Fruit fly (Drosophila melanogaster) whole organism: Measurements from ENCODE around the gene CG15403.

Experiments
- CG8478 ChIP-seq: fragments of >200 bp; optimal IDR thresholded peaks from 2 replicates; lab custom pipeline; 2018; ENCODE audit warnings: inconsistent platforms
- Dll ChIP-seq: fragments of >200 bp; optimal IDR thresholded peaks from 2 replicates; lab custom pipeline; 2017
- EcR ChIP-seq, 2 experiments: fragments of >200 bp; optimal IDR thresholded peaks; 2 replicates each; lab custom pipeline; 2017; ENCODE audit warnings: missing biosample characterization in 2 of 2, missing genetic modification characterization in 2 of 2, missing genetic modification reagents in 2 of 2
- pan ChIP-seq: fragments of >200 bp; optimal IDR thresholded peaks from 2 replicates; lab custom pipeline; 2017
- psq ChIP-seq: fragments of >200 bp; optimal IDR thresholded peaks from 2 replicates; lab custom pipeline; 2017
- usp ChIP-seq: fragments of >200 bp; optimal IDR thresholded peaks from 2 replicates; lab custom pipeline; 2017; ENCODE audit warnings: missing biosample characterization, missing genetic modification characterization, mixed read lengths

- TF ChIP-seq usp (GFP tag; lab: Kevin White, UChicago) (no peak), Dll (lab: Kevin White, UChicago) (no peak), CG8478 (lab: Kevin White, UChicago) (no peak), pan (lab: Kevin White, UChicago) (no peak), psq (lab: Kevin White, UChicago) (no peak), EcR (GFP tag; optimal IDR thresholded peaks at IDR 0.05; lab: Kevin White, UChicago) (no peak)
Measured at dm6 chr2L:3094901-3095777, 33.3 kb upstream of the CG15403 start.
